Worm (Caenorhabditis elegans): ENCODE measurements around the gene utp-20.

- no peak for TF ChIP-seq lin-39 (tag; optimal IDR thresholded peaks at IDR 0.05)
- TF ChIP-seq hlh-30 (tag; optimal IDR thresholded peaks at IDR 0.05; ENCODE audit: insufficient read depth), result no peak
Observed at ce11 chrII:6531527-6531926, 4.6 kb upstream of the utp-20 start, which contains the start of gene abch-1.
